Fruit fly (Drosophila melanogaster) whole organism, embryonic: ENCODE results near the gene CG17571.

Source experiments
- Asciz ChIP-seq: fragments of 200-800 bp; sonication (Bioruptor generic); optimal IDR thresholded peaks from 2 replicates; lab custom pipeline; 2017; ENCODE audit warnings: missing biosample characterization, mild to moderate bottlenecking, missing genetic modification characterization, missing genetic modification reagents
- Bgb ChIP-seq: fragments of 200-800 bp; sonication (Bioruptor generic); IDR thresholded peaks from 2 replicates; pipeline ENCODE4 v1.3.6; 2022; ENCODE audit warnings: missing biosample characterization, missing genetic modification characterization; ENCODE audit not compliant: partially characterized antibody
- C15 ChIP-seq: fragments of 200-800 bp; sonication (Bioruptor generic); IDR thresholded peaks from 3 replicates; pipeline ENCODE4 v1.3.6; 2022; ENCODE audit warnings: missing biosample characterization, missing genetic modification characterization
- CG10654 ChIP-seq: fragments of 200-800 bp; sonication (Bioruptor generic); optimal IDR thresholded peaks from 2 replicates; lab custom pipeline; 2016; ENCODE audit warnings: missing biosample characterization, missing genetic modification characterization
- CG11093 ChIP-seq: fragments of 200-800 bp; sonication (Bioruptor generic); IDR thresholded peaks from 3 replicates; pipeline ENCODE4 v1.3.6; 2022; ENCODE audit warnings: missing biosample characterization, missing genetic modification characterization
- CG11560 ChIP-seq: fragments of 200-800 bp; sonication (Bioruptor generic); IDR thresholded peaks from 3 replicates; pipeline ENCODE4 v1.3.6; 2022; ENCODE audit warnings: missing biosample characterization, missing genetic modification characterization
- CG11723 ChIP-seq: fragments of 200-800 bp; sonication (Bioruptor generic); optimal IDR thresholded peaks from 2 replicates; lab custom pipeline; 2017; ENCODE audit warnings: missing biosample characterization, mild to moderate bottlenecking, missing genetic modification characterization
- CG1233 ChIP-seq: fragments of 200-800 bp; sonication (Bioruptor generic); optimal IDR thresholded peaks from 4 replicates; lab custom pipeline; 2018; ENCODE audit warnings: missing biosample characterization, mild to moderate bottlenecking, missing genetic modification characterization
- CG12391 ChIP-seq: fragments of 200-800 bp; sonication (Bioruptor generic); optimal IDR thresholded peaks from 3 replicates; lab custom pipeline; 2018; ENCODE audit warnings: missing biosample characterization, mild to moderate bottlenecking, missing genetic modification characterization, moderate library complexity
- CG13287 ChIP-seq: fragments of 200-800 bp; sonication (Bioruptor generic); IDR thresholded peaks from 2 replicates; pipeline ENCODE4 v1.3.6; 2022; ENCODE audit warnings: missing biosample characterization, missing genetic modification characterization; ENCODE audit not compliant: partially characterized antibody
- CG14014 ChIP-seq: fragments of 200-800 bp; sonication (Bioruptor generic); IDR thresholded peaks from 2 replicates; pipeline ENCODE4 v1.3.6; 2022; ENCODE audit warnings: missing biosample characterization, missing genetic modification characterization
- CG14441 ChIP-seq: fragments of 200-800 bp; sonication (Bioruptor generic); IDR thresholded peaks from 2 replicates; pipeline ENCODE4 v1.3.6; 2022; ENCODE audit warnings: missing biosample characterization, missing genetic modification characterization
- CG15601 ChIP-seq: fragments of 200-800 bp; sonication (Bioruptor generic); optimal IDR thresholded peaks from 3 replicates; lab custom pipeline; 2019; ENCODE audit warnings: missing biosample characterization, mild to moderate bottlenecking, missing genetic modification characterization, moderate library complexity
- CG17568 ChIP-seq: fragments of 200-800 bp; sonication (Bioruptor generic); optimal IDR thresholded peaks from 2 replicates; lab custom pipeline; 2018; ENCODE audit warnings: missing biosample characterization, mild to moderate bottlenecking, missing genetic modification characterization, moderate library complexity
- CG30403 ChIP-seq: fragments of 200-800 bp; sonication (Bioruptor generic); optimal IDR thresholded peaks from 3 replicates; lab custom pipeline; 2016; ENCODE audit warnings: missing biosample characterization, missing genetic modification characterization
- CG32772 ChIP-seq: fragments of 200-800 bp; sonication (Bioruptor generic); IDR thresholded peaks from 2 replicates; pipeline ENCODE4 v1.3.6; 2022; ENCODE audit warnings: missing biosample characterization, missing genetic modification characterization
- CG3847 ChIP-seq: fragments of 200-800 bp; sonication (Bioruptor generic); IDR thresholded peaks from 2 replicates; pipeline ENCODE4 v1.3.6; 2022; ENCODE audit warnings: missing biosample characterization, missing genetic modification characterization
- CG4282 ChIP-seq: fragments of 200-800 bp; sonication (Bioruptor generic); optimal IDR thresholded peaks from 2 replicates; lab custom pipeline; 2016; ENCODE audit warnings: missing biosample characterization, missing genetic modification characterization
- CG4328 ChIP-seq: fragments of 200-800 bp; sonication (Bioruptor generic); optimal IDR thresholded peaks from 3 replicates; lab custom pipeline; 2017; ENCODE audit warnings: missing biosample characterization, missing genetic modification reagents, missing genetic modification characterization
- CG4820 ChIP-seq: fragments of 200-800 bp; sonication (Bioruptor generic); optimal IDR thresholded peaks from 3 replicates; lab custom pipeline; 2016; ENCODE audit warnings: missing biosample characterization, missing genetic modification characterization
- CG8765 ChIP-seq: fragments of 200-800 bp; sonication (Bioruptor generic); IDR thresholded peaks from 2 replicates; pipeline ENCODE4 v1.3.6; 2022; ENCODE audit warnings: missing biosample characterization, missing genetic modification characterization
- CkIIα-i1 ChIP-seq: fragments of 200-800 bp; sonication (Bioruptor generic); IDR thresholded peaks from 2 replicates; pipeline ENCODE4 v1.3.6; 2022; ENCODE audit warnings: missing biosample characterization, missing genetic modification characterization
- Dref ChIP-seq: fragments of 200-800 bp; sonication (Bioruptor generic); IDR thresholded peaks from 2 replicates; pipeline ENCODE4 v1.3.6; 2022; ENCODE audit warnings: missing biosample characterization, missing genetic modification characterization
- ERR ChIP-seq: fragments of 200-800 bp; sonication (Bioruptor generic); optimal IDR thresholded peaks from 2 replicates; lab custom pipeline; 2016; ENCODE audit warnings: missing biosample characterization, missing genetic modification characterization
- Fer3 ChIP-seq: fragments of 200-800 bp; sonication (Bioruptor generic); optimal IDR thresholded peaks from 2 replicates; lab custom pipeline; 2018; ENCODE audit warnings: missing biosample characterization, mild to moderate bottlenecking, missing genetic modification characterization, moderate library complexity
- HHEX ChIP-seq: fragments of 200-800 bp; sonication (Bioruptor generic); optimal IDR thresholded peaks from 3 replicates; lab custom pipeline; 2017; ENCODE audit warnings: missing biosample characterization, mild to moderate bottlenecking, missing genetic modification characterization, missing genetic modification reagents
- Meics ChIP-seq: fragments of 200-800 bp; sonication (Bioruptor generic); optimal IDR thresholded peaks from 2 replicates; lab custom pipeline; 2017; ENCODE audit warnings: missing biosample characterization, mild to moderate bottlenecking, missing genetic modification characterization
- NfI ChIP-seq: fragments of 200-800 bp; sonication (Bioruptor generic); optimal IDR thresholded peaks from 3 replicates; lab custom pipeline; 2018; ENCODE audit warnings: missing biosample characterization, mild to moderate bottlenecking, missing genetic modification characterization, moderate library complexity
- Oaz ChIP-seq: fragments of 200-800 bp; sonication (Bioruptor generic); IDR thresholded peaks from 2 replicates; pipeline ENCODE4 v1.3.6; 2022; ENCODE audit warnings: missing biosample characterization, missing genetic modification characterization
- Poxn ChIP-seq: fragments of 200-800 bp; sonication (Bioruptor generic); IDR thresholded peaks from 2 replicates; pipeline ENCODE4 v1.3.6; 2022; ENCODE audit warnings: missing biosample characterization, missing genetic modification characterization
- Sin3A ChIP-seq: fragments of >200 bp; optimal IDR thresholded peaks from 2 replicates; lab custom pipeline; 2018
- ash1 ChIP-seq: fragments of 200-800 bp; sonication (Bioruptor generic); optimal IDR thresholded peaks from 2 replicates; lab custom pipeline; 2018; ENCODE audit warnings: missing biosample characterization, mild to moderate bottlenecking, missing genetic modification characterization
- ato ChIP-seq: fragments of 200-800 bp; sonication (Bioruptor generic); IDR thresholded peaks from 2 replicates; pipeline ENCODE4 v1.3.6; 2022; ENCODE audit warnings: missing biosample characterization, missing genetic modification characterization; ENCODE audit not compliant: partially characterized antibody
- caup ChIP-seq: fragments of 200-800 bp; sonication (Bioruptor generic); optimal IDR thresholded peaks from 3 replicates; lab custom pipeline; 2017; ENCODE audit warnings: missing biosample characterization, mild to moderate bottlenecking, missing genetic modification characterization, moderate library complexity; ENCODE audit not compliant: severe bottlenecking
- chn ChIP-seq: fragments of 200-800 bp; sonication (Bioruptor generic); optimal IDR thresholded peaks from 2 replicates; lab custom pipeline; 2016; ENCODE audit warnings: missing biosample characterization, missing genetic modification characterization
- ci ChIP-seq: fragments of 200-800 bp; sonication (Bioruptor generic); IDR thresholded peaks from 3 replicates; pipeline ENCODE4 v1.3.6; 2022; ENCODE audit warnings: missing biosample characterization, missing genetic modification characterization
- corto ChIP-seq: fragments of 200-800 bp; sonication (Bioruptor generic); optimal IDR thresholded peaks from 2 replicates; lab custom pipeline; 2016; ENCODE audit warnings: missing biosample characterization, mild to moderate bottlenecking, missing genetic modification characterization, moderate library complexity
- disco-r ChIP-seq: fragments of 200-800 bp; sonication (Bioruptor generic); optimal IDR thresholded peaks from 2 replicates; lab custom pipeline; 2016; ENCODE audit warnings: missing biosample characterization, missing genetic modification characterization
- dmrt99B ChIP-seq: fragments of 200-800 bp; sonication (Bioruptor generic); optimal IDR thresholded peaks from 2 replicates; lab custom pipeline; 2018; ENCODE audit warnings: missing biosample characterization, mild to moderate bottlenecking, missing genetic modification characterization, moderate library complexity
- insv ChIP-seq, 2 experiments: fragments of 200-800 bp; sonication (Bioruptor generic); optimal IDR thresholded peaks; 3 replicates each; lab custom pipeline; 2016 to 2018; ENCODE audit warnings: missing biosample characterization in 2 of 2, missing genetic modification characterization in 2 of 2
- pan ChIP-seq, 4 experiments: fragments of >200 bp in 3 of 4; fragments of 200-800 bp in 1 of 4; sonication (Bioruptor generic) in 1 of 4; optimal IDR thresholded peaks in 3 of 4; IDR thresholded peaks in 1 of 4; 2 replicates each; pipeline versions ENCODE4 v1.3.6 to Lab custom; 2017 to 2022; ENCODE audit warnings: missing biosample characterization in 2 of 4, missing genetic modification characterization in 2 of 4, mixed read lengths in 1 of 4
- pfk ChIP-seq: fragments of 200-800 bp; sonication (Bioruptor generic); optimal IDR thresholded peaks from 2 replicates; lab custom pipeline; 2018; ENCODE audit warnings: missing biosample characterization, mild to moderate bottlenecking, missing genetic modification characterization, moderate library complexity
- pum ChIP-seq: fragments of 200-800 bp; sonication (Bioruptor generic); optimal IDR thresholded peaks from 2 replicates; lab custom pipeline; 2016; ENCODE audit warnings: missing biosample characterization, missing genetic modification characterization
- sc ChIP-seq, 3 experiments: fragments of >200 bp in 2 of 3; fragments of 200-800 bp in 1 of 3; sonication (Bioruptor generic) in 1 of 3; optimal IDR thresholded peaks; 2 replicates in 2 of 3; 3 replicates in 1 of 3; lab custom pipeline; 2017; ENCODE audit warnings: mild to moderate bottlenecking in 1 of 3, missing biosample characterization in 1 of 3, missing genetic modification characterization in 1 of 3, missing genetic modification reagents in 1 of 3
- slou ChIP-seq: fragments of 200-800 bp; sonication (Bioruptor generic); optimal IDR thresholded peaks from 3 replicates; lab custom pipeline; 2016; ENCODE audit warnings: missing biosample characterization, missing genetic modification characterization
- sna ChIP-seq: fragments of 200-800 bp; sonication (Bioruptor generic); IDR thresholded peaks from 2 replicates; pipeline ENCODE4 v1.3.6; 2022; ENCODE audit warnings: missing biosample characterization, missing genetic modification characterization; ENCODE audit not compliant: partially characterized antibody
- so ChIP-seq: fragments of 200-800 bp; sonication (Bioruptor generic); IDR thresholded peaks from 3 replicates; pipeline ENCODE4 v1.3.6; 2022; ENCODE audit warnings: missing biosample characterization, missing genetic modification characterization
- trem ChIP-seq: fragments of 200-800 bp; optimal IDR thresholded peaks from 3 replicates; lab custom pipeline; 2019; ENCODE audit warnings: missing biosample characterization, mild to moderate bottlenecking, missing genetic modification characterization, moderate library complexity
- tup ChIP-seq: fragments of 200-800 bp; sonication (Bioruptor generic); optimal IDR thresholded peaks from 2 replicates; lab custom pipeline; 2016; ENCODE audit warnings: missing biosample characterization, mild to moderate bottlenecking, missing genetic modification characterization, moderate library complexity

Gene CG17571

DNA sequence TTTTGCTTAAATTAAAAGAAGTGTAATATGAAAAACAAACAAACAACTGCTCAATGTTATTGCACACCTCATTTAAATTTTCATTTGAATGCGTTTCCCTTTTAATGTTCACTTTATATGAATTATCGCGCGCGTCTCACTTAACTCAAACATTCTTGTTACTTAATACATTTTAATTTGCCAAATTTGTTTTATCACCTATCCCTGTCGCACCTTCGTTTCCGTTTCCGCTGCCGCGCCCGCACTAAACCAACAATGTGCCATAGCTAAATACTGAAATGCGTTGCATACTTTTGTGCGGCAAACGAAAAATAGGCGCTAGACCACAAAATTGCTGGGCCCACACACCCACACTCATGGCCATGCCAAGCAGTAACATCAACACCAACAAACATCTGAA, 30.2 kb upstream of the CG17571 start (continued):
- TF ChIP-seq slou (GFP tag; lab: Kevin White, UChicago) (no peak), Fer3 (tag; lab: Kevin White, UChicago) (peak; percentile 68), ERR (GFP tag; lab: Kevin White, UChicago) (no peak), pan (optimal IDR thresholded peaks at IDR 0.05; lab: Kevin White, UChicago) (no peak), pan (GFP tag; optimal IDR thresholded peaks at IDR 0.05 in 1 of 2, IDR thresholded peaks at IDR 0.05 in 1 of 2) (peak in 1 of 2 experiments; percentile 63), Asciz (peak; percentile 46), CG4282 (GFP tag; lab: Kevin White, UChicago) (no peak), disco-r (GFP tag; lab: Kevin White, UChicago) (peak; percentile 15), caup (peak; percentile 29), C15 (0 out of 3 replicates have a peak, but pooled peaks have one; percentile 34), sna (no peak), CG10654 (GFP tag; lab: Kevin White, UChicago) (peak; percentile 50), Sin3A (lab: Kevin White, UChicago) (no peak), Dref (GFP tag; lab: Robert Waterston, UW) (no peak), CG11723 (GFP tag; lab: Kevin White, UChicago) (peak; percentile 78), HHEX (GFP tag; lab: Kevin White, UChicago) (peak; percentile 76), NfI (GFP tag; lab: Kevin White, UChicago) (peak; percentile 92), so (GFP tag; lab: Robert Waterston, UW) (peak; percentile 27; the same call in 1 of the 3 replicates), tup (GFP tag; lab: Kevin White, UChicago) (no peak), CG32772 (GFP tag; lab: Robert Waterston, UW) (0 out of 2 replicates have a peak, but pooled peaks have one; percentile 6), CG4328 (peak; percentile 66), insv (GFP tag; optimal IDR thresholded peaks at IDR 0.05; lab: Kevin White, UChicago) (peak in 1 of 2 experiments; percentile 59), CG4820 (GFP tag; lab: Kevin White, UChicago) (no peak), CG30403 (GFP tag; lab: Kevin White, UChicago) (peak; percentile 22), CG3847 (GFP tag; lab: Robert Waterston, UW) (no peak), trem (tag; lab: Kevin White, UChicago) (peak; percentile 21), CG8765 (GFP tag; lab: Robert Waterston, UW) (no peak), chn (GFP tag; lab: Kevin White, UChicago) (peak; percentile 70), pfk (GFP tag; lab: Kevin White, UChicago) (peak; percentile 34), corto (GFP tag; lab: Kevin White, UChicago) (no peak), pum (GFP tag; lab: Kevin White, UChicago) (peak; percentile 33), Meics (peak; percentile 67), CG13287 (GFP tag; lab: Robert Waterston, UW) (no peak; the same call in 1 of the 2 replicates), sc (optimal IDR thresholded peaks at IDR 0.05; lab: Kevin White, UChicago) (no peak), sc (GFP tag; optimal IDR thresholded peaks at IDR 0.05; lab: Kevin White, UChicago) (peak; percentile 66), ci (GFP tag; lab: Robert Waterston, UW) (peak; percentile 91), CG1233 (peak; percentile 84), Oaz (GFP tag; lab: Robert Waterston, UW) (no peak), CG11093 (GFP tag; lab: Robert Waterston, UW) (no peak), Bgb (no peak), CG14014 (GFP tag; lab: Robert Waterston, UW) (no peak), ato (no peak), Poxn (GFP tag; lab: Robert Waterston, UW) (no peak), dmrt99B (tag; lab: Kevin White, UChicago) (peak; percentile 48), CG11560 (tag; lab: Robert Waterston, UW) (no peak), CG14441 (GFP tag; lab: Robert Waterston, UW) (peak; percentile 58; the same call in 1 of the 2 replicates), CG12391 (peak; percentile 55), CG17568 (peak; percentile 88), ash1 (GFP tag; lab: Kevin White, UChicago) (no peak), CG15601 (tag; lab: Kevin White, UChicago) (peak; percentile 47), CkIIα-i1 (no peak)
